Fruit fly (Drosophila melanogaster) whole organism, embryonic: Measurements from ENCODE around the gene Rok.
A peak's percentile ranks its signal among the peaks of the same experiment; 100 is the strongest.

ENCODE experiments used
- ATbp ChIP-seq: fragments of 200-800 bp; sonication (Bioruptor generic); optimal IDR thresholded peaks from 2 replicates; lab custom pipeline; 2017; ENCODE audit warnings: missing biosample characterization, mild to moderate bottlenecking, missing genetic modification characterization, missing genetic modification reagents
- Atf6 ChIP-seq: fragments of 200-800 bp; sonication (Bioruptor generic); IDR thresholded peaks from 2 replicates; pipeline ENCODE4 v1.3.6; 2022; ENCODE audit warnings: missing biosample characterization, missing genetic modification characterization
- C15 ChIP-seq: fragments of 200-800 bp; sonication (Bioruptor generic); IDR thresholded peaks from 3 replicates; pipeline ENCODE4 v1.3.6; 2022; ENCODE audit warnings: missing biosample characterization, missing genetic modification characterization
- CG11398 ChIP-seq: fragments of 200-800 bp; sonication (Bioruptor generic); optimal IDR thresholded peaks from 2 replicates; lab custom pipeline; 2016; ENCODE audit warnings: missing biosample characterization, missing genetic modification characterization
- CG15479 ChIP-seq: fragments of 200-800 bp; sonication (Bioruptor generic); optimal IDR thresholded peaks from 3 replicates; lab custom pipeline; 2019; ENCODE audit warnings: missing biosample characterization, mild to moderate bottlenecking, missing genetic modification characterization, moderate library complexity
- CG17186 ChIP-seq: fragments of 200-800 bp; sonication (Bioruptor generic); optimal IDR thresholded peaks from 3 replicates; lab custom pipeline; 2017; ENCODE audit warnings: missing biosample characterization, missing genetic modification reagents, missing genetic modification characterization
- CG18476 ChIP-seq: fragments of 200-800 bp; sonication (Bioruptor generic); optimal IDR thresholded peaks from 2 replicates; lab custom pipeline; 2016; ENCODE audit warnings: missing biosample characterization, mild to moderate bottlenecking, missing genetic modification characterization
- CG18764 ChIP-seq: fragments of 200-800 bp; sonication (Bioruptor generic); optimal IDR thresholded peaks from 3 replicates; lab custom pipeline; 2016; ENCODE audit warnings: missing biosample characterization, missing genetic modification characterization
- CG2875 ChIP-seq: fragments of 200-800 bp; sonication (Bioruptor generic); optimal IDR thresholded peaks from 2 replicates; lab custom pipeline; 2017; ENCODE audit warnings: missing biosample characterization, mild to moderate bottlenecking, missing genetic modification characterization, missing genetic modification reagents
- CG30403 ChIP-seq: fragments of 200-800 bp; sonication (Bioruptor generic); optimal IDR thresholded peaks from 3 replicates; lab custom pipeline; 2016; ENCODE audit warnings: missing biosample characterization, missing genetic modification characterization
- CG31224 ChIP-seq: fragments of 200-800 bp; sonication (Bioruptor generic); IDR thresholded peaks from 2 replicates; pipeline ENCODE4 v1.3.6; 2022; ENCODE audit warnings: missing biosample characterization, missing genetic modification characterization
- CG5245 ChIP-seq: fragments of 200-800 bp; sonication (Bioruptor generic); optimal IDR thresholded peaks from 3 replicates; lab custom pipeline; 2016; ENCODE audit warnings: missing biosample characterization, missing genetic modification characterization
- CG6272 ChIP-seq: fragments of 200-800 bp; sonication (Bioruptor generic); IDR thresholded peaks from 2 replicates; pipeline ENCODE4 v1.3.6; 2022; ENCODE audit warnings: missing biosample characterization, missing genetic modification characterization
- CG6791 ChIP-seq: fragments of 200-800 bp; sonication (Bioruptor generic); IDR thresholded peaks from 3 replicates; pipeline ENCODE4 v1.3.6; 2022; ENCODE audit warnings: missing biosample characterization, missing genetic modification characterization; ENCODE audit not compliant: partially characterized antibody
- CG7271 ChIP-seq: fragments of 200-800 bp; sonication (Bioruptor generic); optimal IDR thresholded peaks from 2 replicates; lab custom pipeline; 2018; ENCODE audit warnings: missing biosample characterization, mild to moderate bottlenecking, missing genetic modification characterization, moderate library complexity
- CG7556 ChIP-seq: fragments of 200-800 bp; sonication (Bioruptor generic); optimal IDR thresholded peaks from 2 replicates; lab custom pipeline; 2017; ENCODE audit warnings: missing biosample characterization, mild to moderate bottlenecking, missing genetic modification characterization
- CG7839 ChIP-seq: fragments of 200-800 bp; sonication (Bioruptor generic); optimal IDR thresholded peaks from 3 replicates; lab custom pipeline; 2018; ENCODE audit warnings: missing biosample characterization, mild to moderate bottlenecking, missing genetic modification characterization, moderate library complexity
- CG8765 ChIP-seq: fragments of 200-800 bp; sonication (Bioruptor generic); IDR thresholded peaks from 2 replicates; pipeline ENCODE4 v1.3.6; 2022; ENCODE audit warnings: missing biosample characterization, missing genetic modification characterization
- CkIIα-i1 ChIP-seq: fragments of 200-800 bp; sonication (Bioruptor generic); IDR thresholded peaks from 2 replicates; pipeline ENCODE4 v1.3.6; 2022; ENCODE audit warnings: missing biosample characterization, missing genetic modification characterization
- D19A ChIP-seq: fragments of 200-800 bp; optimal IDR thresholded peaks from 3 replicates; lab custom pipeline; 2019; ENCODE audit warnings: missing biosample characterization, mild to moderate bottlenecking, missing genetic modification characterization, moderate library complexity
- Dll ChIP-seq: fragments of 200-800 bp; sonication (Bioruptor generic); IDR thresholded peaks from 4 replicates; pipeline ENCODE4 v1.3.6; 2022; ENCODE audit warnings: missing biosample characterization, missing genetic modification characterization; ENCODE audit not compliant: partially characterized antibody
- E2f1 ChIP-seq: fragments of 200-800 bp; sonication (Bioruptor generic); IDR thresholded peaks from 2 replicates; pipeline ENCODE4 v1.3.6; 2022; ENCODE audit warnings: missing biosample characterization, missing genetic modification characterization
- Ets65A ChIP-seq: fragments of 200-800 bp; sonication (Bioruptor generic); peaks from one replicate; lab custom pipeline; 2016; ENCODE audit warnings: missing biosample characterization, missing genetic modification characterization
- Fer3 ChIP-seq: fragments of 200-800 bp; sonication (Bioruptor generic); optimal IDR thresholded peaks from 2 replicates; lab custom pipeline; 2018; ENCODE audit warnings: missing biosample characterization, mild to moderate bottlenecking, missing genetic modification characterization, moderate library complexity
- Hr51 ChIP-seq, 2 experiments: fragments of 200-800 bp; sonication (Bioruptor generic); optimal IDR thresholded peaks; 2 replicates in 1 of 2; 3 replicates in 1 of 2; lab custom pipeline; 2016 to 2018; ENCODE audit warnings: missing biosample characterization in 2 of 2, missing genetic modification characterization in 2 of 2, mild to moderate bottlenecking in 1 of 2, moderate library complexity in 1 of 2
- Lpt ChIP-seq: fragments of >200 bp; optimal IDR thresholded peaks from 2 replicates; lab custom pipeline; 2018; ENCODE audit warnings: missing biosample characterization, missing genetic modification characterization
- Mad ChIP-seq: fragments of 200-800 bp; sonication (Bioruptor generic); optimal IDR thresholded peaks from 2 replicates; lab custom pipeline; 2016; ENCODE audit warnings: missing biosample characterization, missing genetic modification characterization
- Max ChIP-seq: fragments of 200-800 bp; sonication (Bioruptor generic); optimal IDR thresholded peaks from 2 replicates; lab custom pipeline; 2016; ENCODE audit warnings: missing biosample characterization, mild to moderate bottlenecking, missing genetic modification characterization
- Oli ChIP-seq: fragments of 200-800 bp; sonication (Bioruptor generic); optimal IDR thresholded peaks from 2 replicates; lab custom pipeline; 2018; ENCODE audit warnings: missing biosample characterization, mild to moderate bottlenecking, missing genetic modification characterization, moderate library complexity
- Sry-δ ChIP-seq: fragments of 200-800 bp; sonication (Bioruptor generic); optimal IDR thresholded peaks from 2 replicates; lab custom pipeline; 2016; ENCODE audit warnings: missing biosample characterization, missing genetic modification characterization
- Usf ChIP-seq: fragments of 200-800 bp; sonication (Bioruptor generic); optimal IDR thresholded peaks from 2 replicates; lab custom pipeline; 2017; ENCODE audit warnings: missing genotype, missing biosample characterization, missing genetic modification characterization
- Xbp1 ChIP-seq: fragments of 200-800 bp; sonication (Bioruptor generic); optimal IDR thresholded peaks from 3 replicates; lab custom pipeline; 2016; ENCODE audit warnings: missing biosample characterization, mild to moderate bottlenecking, missing genetic modification characterization
- ap ChIP-seq: fragments of 200-800 bp; sonication (Bioruptor generic); IDR thresholded peaks from 2 replicates; pipeline ENCODE4 v1.3.6; 2022; ENCODE audit warnings: missing biosample characterization, missing genetic modification characterization
- chinmo ChIP-seq: fragments of 200-800 bp; sonication (Bioruptor generic); IDR thresholded peaks from 4 replicates; pipeline ENCODE4 v1.3.6; 2022; ENCODE audit warnings: missing biosample characterization, missing genetic modification characterization; ENCODE audit not compliant: partially characterized antibody
- disco-r ChIP-seq: fragments of 200-800 bp; sonication (Bioruptor generic); optimal IDR thresholded peaks from 2 replicates; lab custom pipeline; 2016; ENCODE audit warnings: missing biosample characterization, missing genetic modification characterization
- gcm2 ChIP-seq: fragments of 200-800 bp; sonication (Bioruptor generic); optimal IDR thresholded peaks from 2 replicates; lab custom pipeline; 2016; ENCODE audit warnings: missing biosample characterization, missing genetic modification characterization
- hb ChIP-seq: fragments of 200-800 bp; sonication (Bioruptor generic); IDR thresholded peaks from 3 replicates; pipeline ENCODE4 v1.3.6; 2022; ENCODE audit warnings: missing biosample characterization, missing genetic modification characterization; ENCODE audit not compliant: partially characterized antibody
- her ChIP-seq: fragments of 200-800 bp; sonication (Bioruptor generic); optimal IDR thresholded peaks from 2 replicates; lab custom pipeline; 2016; ENCODE audit warnings: missing biosample characterization, missing genetic modification characterization
- jumu ChIP-seq: fragments of 200-800 bp; sonication (Bioruptor generic); optimal IDR thresholded peaks from 3 replicates; lab custom pipeline; 2016; ENCODE audit warnings: missing biosample characterization, missing genetic modification characterization
- lilli ChIP-seq: fragments of 200-800 bp; sonication (Bioruptor generic); optimal IDR thresholded peaks from 3 replicates; lab custom pipeline; 2016; ENCODE audit warnings: missing biosample characterization, missing genetic modification characterization
- phol ChIP-seq: fragments of 200-800 bp; sonication (Bioruptor generic); optimal IDR thresholded peaks from 3 replicates; lab custom pipeline; 2018; ENCODE audit warnings: missing biosample characterization, mild to moderate bottlenecking, missing genetic modification characterization, moderate library complexity
- pnt ChIP-seq: fragments of 200-800 bp; sonication (Bioruptor generic); optimal IDR thresholded peaks from 3 replicates; lab custom pipeline; 2016; ENCODE audit warnings: missing biosample characterization, missing genetic modification characterization
- row ChIP-seq: fragments of 200-800 bp; sonication (Bioruptor generic); IDR thresholded peaks from 3 replicates; pipeline ENCODE4 v1.3.6; 2022; ENCODE audit warnings: missing biosample characterization, missing genetic modification characterization
- sc ChIP-seq, 3 experiments: fragments of >200 bp in 2 of 3; fragments of 200-800 bp in 1 of 3; sonication (Bioruptor generic) in 1 of 3; optimal IDR thresholded peaks; 2 replicates in 2 of 3; 3 replicates in 1 of 3; lab custom pipeline; 2017; ENCODE audit warnings: mild to moderate bottlenecking in 1 of 3, missing biosample characterization in 1 of 3, missing genetic modification characterization in 1 of 3, missing genetic modification reagents in 1 of 3
- schlank ChIP-seq: fragments of 200-800 bp; sonication (Bioruptor generic); optimal IDR thresholded peaks from 2 replicates; lab custom pipeline; 2018; ENCODE audit warnings: missing biosample characterization, mild to moderate bottlenecking, missing genetic modification characterization
- sd ChIP-seq: fragments of 200-800 bp; sonication (Bioruptor generic); optimal IDR thresholded peaks from 3 replicates; lab custom pipeline; 2018; ENCODE audit warnings: missing biosample characterization, mild to moderate bottlenecking, missing genetic modification characterization, moderate library complexity
- seq ChIP-seq: fragments of 200-800 bp; sonication (Bioruptor generic); IDR thresholded peaks from 2 replicates; pipeline ENCODE4 v1.3.6; 2022; ENCODE audit warnings: missing biosample characterization, missing genetic modification characterization
- sisA ChIP-seq: fragments of 200-800 bp; sonication (Bioruptor generic); IDR thresholded peaks from 2 replicates; pipeline ENCODE4 v1.3.6; 2022; ENCODE audit warnings: missing biosample characterization, missing genetic modification characterization
- slp2 ChIP-seq: fragments of 200-800 bp; sonication (Bioruptor generic); optimal IDR thresholded peaks from 2 replicates; lab custom pipeline; 2016; ENCODE audit warnings: missing biosample characterization, missing genetic modification characterization
- tup ChIP-seq: fragments of 200-800 bp; sonication (Bioruptor generic); optimal IDR thresholded peaks from 2 replicates; lab custom pipeline; 2016; ENCODE audit warnings: missing biosample characterization, mild to moderate bottlenecking, missing genetic modification characterization, moderate library complexity
- vfl ChIP-seq: fragments of 200-800 bp; sonication (Bioruptor generic); optimal IDR thresholded peaks from 2 replicates; lab custom pipeline; 2016; ENCODE audit warnings: missing biosample characterization, missing genetic modification characterization
- wor ChIP-seq: fragments of 200-800 bp; sonication (Bioruptor generic); IDR thresholded peaks from 2 replicates; pipeline ENCODE4 v1.3.6; 2022; ENCODE audit warnings: missing biosample characterization, missing genetic modification characterization

Gene Rok

dm6 chrX:16677163-16677562, 39.9 kb upstream of the Rok start (continued):
- TF ChIP-seq vfl (GFP tag; lab: Kevin White, UChicago) (no peak), CG31224 (GFP tag; lab: Robert Waterston, UW) (no peak), Atf6 (no peak), Fer3 (tag; lab: Kevin White, UChicago) (no peak), CG30403 (no peak), CG7839 (peak; percentile 12), CG2875 (no peak), Usf (GFP tag; lab: Kevin White, UChicago) (no peak), sisA (GFP tag; lab: Robert Waterston, UW) (no peak), E2f1 (GFP tag; lab: Robert Waterston, UW) (no peak), CG7556 (GFP tag; lab: Kevin White, UChicago) (peak; percentile 22), wor (GFP tag; lab: Robert Waterston, UW) (no peak), sd (tag; lab: Kevin White, UChicago) (no peak), sc (optimal IDR thresholded peaks at IDR 0.05; lab: Kevin White, UChicago) (no peak), sc (GFP tag; optimal IDR thresholded peaks at IDR 0.05; lab: Kevin White, UChicago) (no peak), Lpt (no peak), CkIIα-i1 (GFP tag; lab: Robert Waterston, UW) (no peak), CG17186 (no peak), CG15479 (GFP tag; lab: Kevin White, UChicago) (no peak), CG6272 (no peak), chinmo (GFP tag; lab: Robert Waterston, UW) (no peak), Oli (tag; lab: Kevin White, UChicago) (peak; percentile 2), CG5245 (GFP tag; lab: Kevin White, UChicago) (no peak), Max (GFP tag; lab: Kevin White, UChicago) (no peak), ap (no peak), Xbp1 (GFP tag; lab: Kevin White, UChicago) (no peak), Ets65A (GFP tag; lab: Kevin White, UChicago) (no peak), Dll (GFP tag; lab: Robert Waterston, UW) (no peak), Hr51 (GFP tag; optimal IDR thresholded peaks at IDR 0.05; lab: Kevin White, UChicago) (peak in 1 of 2 experiments; percentile 29), schlank (no peak), her (GFP tag; lab: Kevin White, UChicago) (no peak), CG6791 (GFP tag; lab: Robert Waterston, UW) (no peak), hb (no peak), lilli (GFP tag; lab: Kevin White, UChicago) (no peak), seq (no peak), CG18764 (GFP tag; lab: Kevin White, UChicago) (no peak), Sry-δ (GFP tag; lab: Kevin White, UChicago) (no peak), CG8765 (GFP tag; lab: Robert Waterston, UW) (no peak), D19A (tag; lab: Kevin White, UChicago) (no peak), CG7271 (no peak), CG11398 (no peak), slp2 (GFP tag; lab: Kevin White, UChicago) (no peak), gcm2 (GFP tag; lab: Kevin White, UChicago) (no peak), tup (no peak), disco-r (GFP tag; lab: Kevin White, UChicago) (no peak), phol (peak; percentile 6), Mad (GFP tag; lab: Kevin White, UChicago) (no peak), jumu (no peak), CG18476 (no peak), C15 (GFP tag; lab: Robert Waterston, UW) (no peak), pnt (GFP tag; lab: Kevin White, UChicago) (no peak), ATbp (GFP tag; lab: Kevin White, UChicago) (no peak), row (GFP tag; lab: Robert Waterston, UW) (no peak)
